Fruit fly (Drosophila melanogaster): ENCODE data around the gene CG13693.
A peak's percentile ranks its signal among the peaks of the same experiment; 100 is the strongest.

The CG13693 gene

dm6 chr2L:221939-222489 lies 10.3 kb upstream of the CG13693 start (continued):
- TF ChIP-seq MESR4 (GFP tag; optimal IDR thresholded peaks at IDR 0.05) = no peak
- no peak for TF ChIP-seq pita (GFP tag; optimal IDR thresholded peaks at IDR 0.05)
- no peak for TF ChIP-seq schlank (tag; optimal IDR thresholded peaks at IDR 0.05)
- TF ChIP-seq zfh1 (GFP tag; IDR thresholded peaks at IDR 0.05) = no peak
- TF ChIP-seq Hmr (GFP tag; optimal IDR thresholded peaks at IDR 0.05) = peak; percentile 8
- TF ChIP-seq dati (GFP tag; IDR thresholded peaks at IDR 0.05) = no peak
- no peak for TF ChIP-seq vfl (GFP tag; optimal IDR thresholded peaks at IDR 0.05)
- TF ChIP-seq ash1 (GFP tag; optimal IDR thresholded peaks at IDR 0.05) = no peak
- TF ChIP-seq ems (GFP tag; optimal IDR thresholded peaks at IDR 0.05) = no peak
- no peak for TF ChIP-seq pum (GFP tag; optimal IDR thresholded peaks at IDR 0.05)
- TF ChIP-seq CG13287 (GFP tag; IDR thresholded peaks at IDR 0.05; ENCODE audit: partially characterized antibody) = no peak; the same call in 1 of the 2 replicates
- peak; percentile 37 for TF ChIP-seq ATbp (GFP tag; optimal IDR thresholded peaks at IDR 0.05)
- no peak for TF ChIP-seq CG2678 (tag; optimal IDR thresholded peaks at IDR 0.05)
- no peak for TF ChIP-seq pho (GFP tag; optimal IDR thresholded peaks at IDR 0.05)
- TF ChIP-seq Gsc (GFP tag; IDR thresholded peaks at IDR 0.05) = no peak
- TF ChIP-seq wdn (GFP tag; IDR thresholded peaks at IDR 0.05) = no peak
- peak; percentile 12 for TF ChIP-seq CG6854 (GFP tag; optimal IDR thresholded peaks at IDR 0.05)
- TF ChIP-seq shn (GFP tag; optimal IDR thresholded peaks at IDR 0.05) = no peak
- no peak for TF ChIP-seq Tbp (GFP tag; optimal IDR thresholded peaks at IDR 0.05)
- TF ChIP-seq PHDP (tag; optimal IDR thresholded peaks at IDR 0.05) = no peak
- no peak for TF ChIP-seq CG10979 (tag; optimal IDR thresholded peaks at IDR 0.05)
- TF ChIP-seq CkIIα-i1 (GFP tag; IDR thresholded peaks at IDR 0.05) = no peak
- TF ChIP-seq CG3847 (GFP tag; IDR thresholded peaks at IDR 0.05) = no peak
- no peak for TF ChIP-seq CG12299 (tag; optimal IDR thresholded peaks at IDR 0.05)
- no peak for TF ChIP-seq CG9932 (GFP tag; IDR thresholded peaks at IDR 0.05)
- no peak for TF ChIP-seq crp (GFP tag; optimal IDR thresholded peaks at IDR 0.05)
- no peak for TF ChIP-seq dm (GFP tag; optimal IDR thresholded peaks at IDR 0.05)
- no peak for TF ChIP-seq Taf1 (GFP tag; IDR thresholded peaks at IDR 0.05)
- no peak for TF ChIP-seq ac (GFP tag; optimal IDR thresholded peaks at IDR 0.05)
- TF ChIP-seq CHES-1-like (GFP tag; optimal IDR thresholded peaks at IDR 0.05) = no peak
- TF ChIP-seq seq (GFP tag; IDR thresholded peaks at IDR 0.05) = peak; percentile 60
- no peak for TF ChIP-seq CG14441 (GFP tag; IDR thresholded peaks at IDR 0.05)
- no peak for TF ChIP-seq CG15269 (tag; optimal IDR thresholded peaks at IDR 0.05)
- TF ChIP-seq sens (GFP tag) = peak; percentile 72
- TF ChIP-seq chn (GFP tag; optimal IDR thresholded peaks at IDR 0.05) = no peak
- no peak for TF ChIP-seq Fer3 (tag; optimal IDR thresholded peaks at IDR 0.05)
- no peak for TF ChIP-seq HLH3B (GFP tag; IDR thresholded peaks at IDR 0.05)
- no peak for TF ChIP-seq esg (GFP tag; conservative IDR thresholded peaks at IDR 0.05)
- TF ChIP-seq Hr39 (optimal IDR thresholded peaks at IDR 0.05) = no peak
- peak; percentile 57 for TF ChIP-seq CG8924 (tag; optimal IDR thresholded peaks at IDR 0.05)
- TF ChIP-seq ab (GFP tag; optimal IDR thresholded peaks at IDR 0.05) = no peak
- no peak for TF ChIP-seq fu2 (GFP tag; optimal IDR thresholded peaks at IDR 0.05)
- no peak for TF ChIP-seq trh (GFP tag; optimal IDR thresholded peaks at IDR 0.05)
- no peak for TF ChIP-seq CG2120 (GFP tag; optimal IDR thresholded peaks at IDR 0.05)
- TF ChIP-seq CG10565 (GFP tag; optimal IDR thresholded peaks at IDR 0.05) = no peak
- no peak for TF ChIP-seq CG13123 (GFP tag; optimal IDR thresholded peaks at IDR 0.05)
- TF ChIP-seq Sox100B (GFP tag; optimal IDR thresholded peaks at IDR 0.05) = no peak
- no peak for TF ChIP-seq CG12104 (GFP tag; optimal IDR thresholded peaks at IDR 0.05)
- TF ChIP-seq org-1 (GFP tag; optimal IDR thresholded peaks at IDR 0.05) = peak; percentile 47
- TF ChIP-seq CG17361 (GFP tag; IDR thresholded peaks at IDR 0.05) = no peak
- TF ChIP-seq row (GFP tag; IDR thresholded peaks at IDR 0.05) = no peak
- no peak for TF ChIP-seq CG11723 (GFP tag; optimal IDR thresholded peaks at IDR 0.05)
- no peak for TF ChIP-seq br (optimal IDR thresholded peaks at IDR 0.05)

All from whole organism, embryonic.